Fruit fly (Drosophila melanogaster) whole organism, wandering third instar larva: ENCODE measurements around the gene VhaM9.7-d.

Experiments
- Abd-B ChIP-seq: fragments of >200 bp; optimal IDR thresholded peaks from 2 replicates; lab custom pipeline; 2017; ENCODE audit warnings: missing biosample characterization, missing genetic modification characterization
- Dif ChIP-seq: fragments of 200-275, 200-300 bp; sonication (Bioruptor generic); optimal IDR thresholded peaks from 2 replicates; lab custom pipeline; 2018; ENCODE audit warnings: missing biosample characterization, missing genetic modification characterization; ENCODE audit not compliant: partially characterized antibody
- GATAd ChIP-seq: sonication (Bioruptor generic); optimal IDR thresholded peaks from 2 replicates; lab custom pipeline; 2016; ENCODE audit warnings: missing biosample characterization, missing genetic modification characterization
- OdsH ChIP-seq: fragments of 200-800 bp; sonication (Bioruptor generic); optimal IDR thresholded peaks from 2 replicates; lab custom pipeline; 2016; ENCODE audit warnings: missing biosample characterization, mild to moderate bottlenecking, missing genetic modification characterization
- Sp1 ChIP-seq: fragments of 200-800 bp; sonication (Bioruptor generic); optimal IDR thresholded peaks from 3 replicates; lab custom pipeline; 2019; ENCODE audit warnings: missing biosample characterization, mild to moderate bottlenecking, missing genetic modification characterization, moderate library complexity
- psq ChIP-seq: fragments of 200-800 bp; sonication (Bioruptor generic); optimal IDR thresholded peaks from 3 replicates; lab custom pipeline; 2017; ENCODE audit warnings: missing biosample characterization, mild to moderate bottlenecking, missing genetic modification characterization, moderate library complexity

DNA sequence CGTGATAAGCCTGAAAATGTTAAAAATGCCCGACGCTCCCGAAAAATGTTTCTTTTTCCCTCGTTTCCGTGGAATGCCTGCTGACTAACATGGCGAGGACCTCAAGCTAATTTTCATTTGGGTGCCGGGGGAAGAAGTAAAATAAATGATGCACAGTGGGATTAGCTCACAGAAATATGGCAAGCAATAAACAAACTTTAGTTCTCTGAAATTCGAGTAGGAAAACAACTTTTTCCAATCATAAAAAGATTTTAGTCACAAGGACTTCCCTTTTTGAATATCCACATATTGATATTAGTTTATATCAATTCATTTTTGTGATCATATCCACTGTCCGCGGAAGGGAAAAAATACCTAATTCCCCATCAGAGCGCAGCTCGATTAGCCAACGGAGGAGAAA, 33.7 kb upstream of the VhaM9.7-d start:
- TF ChIP-seq Abd-B (GFP tag; lab: Kevin White, UChicago), result no peak
- TF ChIP-seq OdsH (GFP tag; lab: Kevin White, UChicago), result no peak
- no peak for TF ChIP-seq Sp1
- no peak for TF ChIP-seq GATAd (GFP tag; lab: Kevin White, UChicago)
- no peak for TF ChIP-seq psq
- no peak for TF ChIP-seq Dif (GFP tag; lab: Kevin White, UChicago)
